Fruit fly (Drosophila melanogaster) whole organism, wandering third instar larva: ENCODE results near the gene CG17404.

ENCODE experiments used
- Abd-B ChIP-seq: fragments of >200 bp; optimal IDR thresholded peaks from 2 replicates; lab custom pipeline; 2017; ENCODE audit warnings: missing biosample characterization, missing genetic modification characterization
- CG32264 ChIP-seq: fragments of 200-800 bp; sonication (Bioruptor generic); optimal IDR thresholded peaks from 2 replicates; lab custom pipeline; 2016; ENCODE audit warnings: missing biosample characterization, missing genetic modification characterization
- CG9705 ChIP-seq: fragments of 200-800 bp; sonication (Bioruptor generic); optimal IDR thresholded peaks from 2 replicates; lab custom pipeline; 2018; ENCODE audit warnings: missing biosample characterization, mild to moderate bottlenecking, missing genetic modification characterization
- Dfd ChIP-seq: fragments of >200 bp; optimal IDR thresholded peaks from 2 replicates; lab custom pipeline; 2017; ENCODE audit warnings: missing biosample characterization, missing genetic modification characterization
- Dif ChIP-seq: fragments of 200-275, 200-300 bp; sonication (Bioruptor generic); optimal IDR thresholded peaks from 2 replicates; lab custom pipeline; 2018; ENCODE audit warnings: missing biosample characterization, missing genetic modification characterization; ENCODE audit not compliant: partially characterized antibody
- GATAd ChIP-seq: sonication (Bioruptor generic); optimal IDR thresholded peaks from 2 replicates; lab custom pipeline; 2016; ENCODE audit warnings: missing biosample characterization, missing genetic modification characterization
- Hnf4 ChIP-seq: fragments of 200-800 bp; sonication (Bioruptor generic); optimal IDR thresholded peaks from 2 replicates; lab custom pipeline; 2016; ENCODE audit warnings: missing biosample characterization, mild to moderate bottlenecking, missing genetic modification characterization
- Hr83 ChIP-seq: fragments of 200-300 bp; sonication (Bioruptor generic); optimal IDR thresholded peaks from 2 replicates; lab custom pipeline; 2016; ENCODE audit warnings: missing biosample characterization, mild to moderate bottlenecking, missing genetic modification characterization, moderate library complexity; ENCODE audit not compliant: poor library complexity, severe bottlenecking
- Jra ChIP-seq: sonication (Bioruptor generic); optimal IDR thresholded peaks from 2 replicates; lab custom pipeline; 2016; ENCODE audit warnings: missing biosample characterization, missing genetic modification characterization
- Mio ChIP-seq: sonication (Bioruptor generic); optimal IDR thresholded peaks from 2 replicates; lab custom pipeline; 2016; ENCODE audit warnings: missing biosample characterization, missing genetic modification characterization
- Myc ChIP-seq: fragments of >200 bp; optimal IDR thresholded peaks from 2 replicates; lab custom pipeline; 2017
- N ChIP-seq: fragments of >200 bp; optimal IDR thresholded peaks from 2 replicates; lab custom pipeline; 2018; ENCODE audit warnings: missing biosample characterization, missing external identifiers, missing genetic modification characterization
- OdsH ChIP-seq: fragments of 200-800 bp; sonication (Bioruptor generic); optimal IDR thresholded peaks from 2 replicates; lab custom pipeline; 2016; ENCODE audit warnings: missing biosample characterization, mild to moderate bottlenecking, missing genetic modification characterization
- Rel ChIP-seq, 2 experiments: fragments of 200-800 bp; sonication (Bioruptor generic) in 1 of 2; optimal IDR thresholded peaks; 2 replicates in 1 of 2; 3 replicates in 1 of 2; lab custom pipeline; 2016 to 2019; ENCODE audit warnings: mild to moderate bottlenecking in 2 of 2, missing biosample characterization in 2 of 2, missing genetic modification characterization in 2 of 2, moderate library complexity in 1 of 2
- Sp1 ChIP-seq: fragments of 200-800 bp; sonication (Bioruptor generic); optimal IDR thresholded peaks from 3 replicates; lab custom pipeline; 2019; ENCODE audit warnings: missing biosample characterization, mild to moderate bottlenecking, missing genetic modification characterization, moderate library complexity
- Vsx2 ChIP-seq: fragments of 200-300, 225-300 bp; sonication (Bioruptor generic); optimal IDR thresholded peaks from 2 replicates; lab custom pipeline; 2018; ENCODE audit warnings: missing biosample characterization, missing genetic modification characterization; ENCODE audit not compliant: partially characterized antibody
- br ChIP-seq: fragments of 200-800 bp; sonication (Bioruptor generic); optimal IDR thresholded peaks from 2 replicates; lab custom pipeline; 2016; ENCODE audit warnings: missing biosample characterization, missing genetic modification characterization
- brk ChIP-seq: fragments of 200-800 bp; sonication (Bioruptor generic); optimal IDR thresholded peaks from 2 replicates; lab custom pipeline; 2016; ENCODE audit warnings: missing biosample characterization, mild to moderate bottlenecking, missing genetic modification characterization
- dmrt93B ChIP-seq: fragments of 200-800 bp; sonication (Bioruptor generic); optimal IDR thresholded peaks from 2 replicates; lab custom pipeline; 2018; ENCODE audit warnings: missing biosample characterization, mild to moderate bottlenecking, missing genetic modification characterization
- dsf ChIP-seq: sonication (Bioruptor generic); optimal IDR thresholded peaks from 2 replicates; lab custom pipeline; 2016; ENCODE audit warnings: missing biosample characterization, missing genetic modification characterization, borderline replicate concordance
- foxo ChIP-seq, 2 experiments: fragments of 200-800 bp; sonication (Bioruptor generic); optimal IDR thresholded peaks; 2 replicates in 1 of 2; 3 replicates in 1 of 2; lab custom pipeline; 2016 to 2017; ENCODE audit warnings: missing biosample characterization in 2 of 2, missing genetic modification characterization in 2 of 2
- fru ChIP-seq: fragments of 200-800 bp; sonication (Bioruptor generic); optimal IDR thresholded peaks from 3 replicates; lab custom pipeline; 2016; ENCODE audit warnings: missing biosample characterization, mild to moderate bottlenecking, missing genetic modification characterization
- h ChIP-seq: fragments of 200-800 bp; sonication (Bioruptor generic); optimal IDR thresholded peaks from 3 replicates; lab custom pipeline; 2016; ENCODE audit warnings: missing biosample characterization, mild to moderate bottlenecking, missing genetic modification characterization
- lola ChIP-seq: fragments of >200 bp; optimal IDR thresholded peaks from 2 replicates; lab custom pipeline; 2017; ENCODE audit warnings: missing biosample characterization, missing genetic modification characterization
- pan ChIP-seq: fragments of >200 bp; optimal IDR thresholded peaks from 2 replicates; lab custom pipeline; 2017
- psq ChIP-seq: fragments of 200-800 bp; sonication (Bioruptor generic); optimal IDR thresholded peaks from 3 replicates; lab custom pipeline; 2017; ENCODE audit warnings: missing biosample characterization, mild to moderate bottlenecking, missing genetic modification characterization, moderate library complexity
- rgr ChIP-seq: fragments of 200-800 bp; sonication (Bioruptor generic); optimal IDR thresholded peaks from 3 replicates; lab custom pipeline; 2016; ENCODE audit warnings: missing biosample characterization, mild to moderate bottlenecking, missing genetic modification characterization
- sage ChIP-seq: fragments of 200-800 bp; sonication (Bioruptor generic); optimal IDR thresholded peaks from 2 replicates; lab custom pipeline; 2016; ENCODE audit warnings: missing biosample characterization, mild to moderate bottlenecking, missing genetic modification characterization
- sv ChIP-seq: fragments of 200-800 bp; sonication (Bioruptor generic); optimal IDR thresholded peaks from 3 replicates; lab custom pipeline; 2016; ENCODE audit warnings: missing biosample characterization, missing genetic modification characterization
- tai ChIP-seq: sonication (Bioruptor generic); optimal IDR thresholded peaks from 2 replicates; lab custom pipeline; 2016; ENCODE audit warnings: missing biosample characterization, missing genetic modification characterization
- usp ChIP-seq: fragments of >200 bp; optimal IDR thresholded peaks from 2 replicates; lab custom pipeline; 2017; ENCODE audit warnings: missing biosample characterization, missing genetic modification characterization
- woc ChIP-seq: sonication (Bioruptor generic); optimal IDR thresholded peaks from 2 replicates; lab custom pipeline; 2016; ENCODE audit warnings: missing biosample characterization, mild to moderate bottlenecking, missing genetic modification characterization

CG17404 gene

DNA sequence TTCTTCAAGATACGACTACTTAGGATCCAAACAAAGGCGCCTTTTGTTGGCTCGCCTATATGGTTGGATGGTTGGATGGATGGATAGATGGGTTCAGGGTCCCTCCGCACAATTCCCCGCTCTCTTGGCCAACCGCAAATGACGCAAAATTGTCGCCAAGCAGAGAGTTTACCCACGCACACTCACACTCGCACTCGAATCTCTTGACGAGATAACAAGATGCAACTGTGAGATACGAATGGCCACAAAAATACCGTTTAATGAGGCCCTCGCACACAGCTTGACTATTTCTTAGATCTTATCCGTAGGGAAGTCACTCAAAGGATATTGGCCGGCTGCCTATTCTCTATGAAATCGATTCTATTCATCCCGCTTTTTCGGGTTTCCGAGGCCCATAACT, 35.0 kb upstream of the CG17404 start:
- TF ChIP-seq CG32264 (no peak), Dif (GFP tag; lab: Kevin White, UChicago) (no peak), CG9705 (no peak), lola (GFP tag; lab: Kevin White, UChicago) (no peak), rgr (GFP tag; lab: Kevin White, UChicago) (no peak), Rel (GFP tag; optimal IDR thresholded peaks at IDR 0.05; lab: Kevin White, UChicago) (no peak), Rel (tag; optimal IDR thresholded peaks at IDR 0.05; lab: Kevin White, UChicago) (no peak), dmrt93B (GFP tag; lab: Kevin White, UChicago) (no peak), woc (no peak), sv (GFP tag; lab: Kevin White, UChicago) (no peak), GATAd (GFP tag; lab: Kevin White, UChicago) (no peak), dsf (GFP tag; lab: Kevin White, UChicago) (no peak), Mio (no peak), h (GFP tag; lab: Kevin White, UChicago) (no peak), brk (GFP tag; lab: Kevin White, UChicago) (no peak), br (GFP tag; lab: Kevin White, UChicago) (no peak), N (GFP tag; lab: Kevin White, UChicago) (no peak), Myc (lab: Kevin White, UChicago) (no peak), Jra (GFP tag; lab: Kevin White, UChicago) (no peak), psq (GFP tag; lab: Kevin White, UChicago) (no peak), fru (GFP tag; lab: Kevin White, UChicago) (no peak)
- TF ChIP-seq, all 38 proteins: peak for 0

DNA sequence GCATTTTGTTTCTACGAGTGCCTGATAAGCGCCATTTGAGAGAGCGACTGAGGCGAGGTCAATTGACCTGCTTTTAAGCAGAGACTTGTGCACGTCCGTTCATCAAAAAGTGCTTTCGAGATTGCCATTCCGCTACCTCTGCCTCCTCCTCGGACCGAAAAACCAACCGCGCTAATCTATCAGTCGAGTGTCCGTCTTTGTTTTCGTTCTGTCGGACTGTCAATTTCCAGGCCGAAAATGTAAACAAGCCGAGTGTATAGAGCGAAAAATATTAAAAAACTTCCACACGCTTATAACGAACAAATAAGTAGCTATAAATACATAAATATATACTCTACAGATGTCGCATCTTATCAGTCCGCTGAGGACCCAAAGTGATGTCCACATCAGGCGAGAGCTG, 34.2 kb upstream of the CG17404 start:
- TF ChIP-seq Rel (GFP tag; optimal IDR thresholded peaks at IDR 0.05; lab: Kevin White, UChicago) (no peak), Rel (tag; optimal IDR thresholded peaks at IDR 0.05; lab: Kevin White, UChicago) (peak; percentile 54), brk (GFP tag; lab: Kevin White, UChicago) (no peak), pan (lab: Kevin White, UChicago) (no peak), Vsx2 (GFP tag; lab: Kevin White, UChicago) (no peak), sv (GFP tag; lab: Kevin White, UChicago) (no peak), Hr83 (no peak)

- TF ChIP-seq Jra (GFP tag; lab: Kevin White, UChicago), result no peak
- no peak for TF ChIP-seq Dfd
- no peak for TF ChIP-seq foxo (GFP tag; optimal IDR thresholded peaks at IDR 0.05; lab: Kevin White, UChicago)
- no peak for TF ChIP-seq dmrt93B (GFP tag; lab: Kevin White, UChicago)
- no peak for TF ChIP-seq Hr83
- no peak for TF ChIP-seq psq (GFP tag; lab: Kevin White, UChicago)
- TF ChIP-seq sage (GFP tag; lab: Kevin White, UChicago), result no peak
- TF ChIP-seq usp (GFP tag; lab: Kevin White, UChicago), result no peak
- no peak for TF ChIP-seq Mio
- TF ChIP-seq tai (GFP tag; lab: Kevin White, UChicago), result no peak
- TF ChIP-seq OdsH (GFP tag; lab: Kevin White, UChicago), result no peak
Measured at dm6 chr3R:12258437-12258836, 33.6 kb upstream of the CG17404 start, which contains the start of the genes CG44037 and svp. Gene CG44037, plus strand, starts transcription at chr3R:12258737. Gene svp, plus strand, starts transcription at chr3R:12258737.

dm6 chr3R:12253887-12254286, 29.1 kb upstream of the CG17404 start, which contains the start of gene CG3942:
Gene CG3942, plus strand, starts transcription at chr3R:12254187.
- no peak for TF ChIP-seq brk (GFP tag; lab: Kevin White, UChicago)
- TF ChIP-seq dsf (GFP tag; lab: Kevin White, UChicago), result no peak
- TF ChIP-seq br (GFP tag; lab: Kevin White, UChicago), result no peak
- no peak for TF ChIP-seq tai (GFP tag; lab: Kevin White, UChicago)
- no peak for TF ChIP-seq CG32264

DNA sequence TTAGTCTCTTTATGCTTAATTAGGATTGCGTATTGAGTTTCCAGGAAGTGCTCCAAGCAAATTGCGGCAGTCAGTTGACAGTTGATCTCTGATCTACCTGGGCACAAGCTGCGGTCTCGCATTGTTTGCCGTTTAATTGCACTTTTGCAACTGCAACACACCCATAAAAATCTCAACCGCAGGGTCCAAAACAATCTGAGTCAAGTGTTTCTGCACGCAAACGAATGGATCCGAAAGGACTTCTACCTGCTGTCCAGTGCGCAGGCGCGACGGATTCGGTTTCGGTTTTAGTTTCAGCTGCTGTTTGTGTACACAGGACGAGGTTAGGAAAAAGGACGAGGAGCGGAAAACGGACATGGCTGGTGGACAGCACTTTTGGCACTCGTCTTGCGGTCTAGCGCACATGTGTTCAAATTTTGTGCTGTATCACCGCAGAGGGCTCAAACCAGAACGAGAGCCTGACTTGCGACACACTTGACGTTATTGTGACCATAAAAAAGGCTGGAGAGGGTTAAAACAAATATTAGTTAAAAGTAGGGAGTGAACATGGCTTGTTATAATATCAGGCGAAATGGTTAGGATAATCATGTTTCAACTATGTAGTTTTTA, 27.7 kb upstream of the CG17404 start:
- no peak for TF ChIP-seq brk (GFP tag; lab: Kevin White, UChicago)
- no peak for TF ChIP-seq pan (lab: Kevin White, UChicago)
- no peak for TF ChIP-seq N (GFP tag; lab: Kevin White, UChicago)
- no peak for TF ChIP-seq sv (GFP tag; lab: Kevin White, UChicago)
- no peak for TF ChIP-seq lola (GFP tag; lab: Kevin White, UChicago)
- TF ChIP-seq rgr (GFP tag; lab: Kevin White, UChicago), result no peak
- no peak for TF ChIP-seq GATAd (GFP tag; lab: Kevin White, UChicago)
- no peak for TF ChIP-seq psq (GFP tag; lab: Kevin White, UChicago)
- no peak for TF ChIP-seq dmrt93B (GFP tag; lab: Kevin White, UChicago)
- TF ChIP-seq Dif (GFP tag; lab: Kevin White, UChicago), result no peak
- TF ChIP-seq tai (GFP tag; lab: Kevin White, UChicago), result no peak
- no peak for TF ChIP-seq Sp1 (GFP tag; lab: Kevin White, UChicago)
- TF ChIP-seq sage (GFP tag; lab: Kevin White, UChicago), result no peak
- TF ChIP-seq Vsx2 (GFP tag; lab: Kevin White, UChicago), result no peak
- no peak for TF ChIP-seq CG32264
- no peak for TF ChIP-seq Jra (GFP tag; lab: Kevin White, UChicago)
- TF ChIP-seq Dfd, result no peak
- no peak for TF ChIP-seq Abd-B (GFP tag; lab: Kevin White, UChicago)
- no peak for TF ChIP-seq Hnf4
- TF ChIP-seq, all 38 proteins: peak for 0
